Fruit fly (Drosophila melanogaster) whole organism, embryonic: ENCODE results near the gene Cpr5C.

Experiments used
- Antp ChIP-seq: fragments of 200-800 bp; sonication (Bioruptor generic); optimal IDR thresholded peaks from 3 replicates; lab custom pipeline; 2016; ENCODE audit warnings: missing biosample characterization, missing genetic modification characterization
- Atf-2 ChIP-seq: fragments of 200-800 bp; sonication (Bioruptor generic); optimal IDR thresholded peaks from 2 replicates; lab custom pipeline; 2016; ENCODE audit warnings: missing biosample characterization, missing genetic modification characterization
- Bdp1 ChIP-seq: fragments of 200-800 bp; sonication (Bioruptor generic); optimal IDR thresholded peaks from 3 replicates; lab custom pipeline; 2016; ENCODE audit warnings: missing biosample characterization, missing genetic modification characterization
- CG10267 ChIP-seq: fragments of 200-800 bp; sonication (Bioruptor generic); optimal IDR thresholded peaks from 2 replicates; lab custom pipeline; 2018; ENCODE audit warnings: missing biosample characterization, mild to moderate bottlenecking, missing genetic modification characterization, moderate library complexity
- CG17802 ChIP-seq: fragments of 200-800 bp; sonication (Bioruptor generic); optimal IDR thresholded peaks from 2 replicates; lab custom pipeline; 2018; ENCODE audit warnings: missing biosample characterization, mild to moderate bottlenecking, missing genetic modification characterization, moderate library complexity
- CG2199 ChIP-seq: fragments of 200-800 bp; sonication (Bioruptor generic); IDR thresholded peaks from 3 replicates; pipeline ENCODE4 v1.3.6; 2022; ENCODE audit warnings: missing biosample characterization, missing genetic modification characterization
- CG3065 ChIP-seq: fragments of 200-800 bp; sonication (Bioruptor generic); optimal IDR thresholded peaks from 2 replicates; lab custom pipeline; 2016; ENCODE audit warnings: missing biosample characterization, missing genetic modification characterization
- CG3407 ChIP-seq: fragments of 200-800 bp; sonication (Bioruptor generic); optimal IDR thresholded peaks from 2 replicates; lab custom pipeline; 2018; ENCODE audit warnings: missing biosample characterization, mild to moderate bottlenecking, missing genetic modification characterization
- CG34224 ChIP-seq: fragments of 200-800 bp; sonication (Bioruptor generic); IDR thresholded peaks from 3 replicates; pipeline ENCODE4 v1.3.6; 2022; ENCODE audit warnings: missing biosample characterization, missing genetic modification characterization; ENCODE audit not compliant: partially characterized antibody
- CG4424 ChIP-seq: fragments of 200-800 bp; sonication (Bioruptor generic); optimal IDR thresholded peaks from 3 replicates; lab custom pipeline; 2016; ENCODE audit warnings: missing biosample characterization, missing genetic modification characterization
- CG4730 ChIP-seq: fragments of 200-800 bp; sonication (Bioruptor generic); IDR thresholded peaks from 2 replicates; pipeline ENCODE4 v1.3.6; 2022; ENCODE audit warnings: missing biosample characterization, missing genetic modification characterization
- CG6791 ChIP-seq: fragments of 200-800 bp; sonication (Bioruptor generic); IDR thresholded peaks from 3 replicates; pipeline ENCODE4 v1.3.6; 2022; ENCODE audit warnings: missing biosample characterization, missing genetic modification characterization; ENCODE audit not compliant: partially characterized antibody
- CG8944 ChIP-seq: fragments of 200-800 bp; sonication (Bioruptor generic); optimal IDR thresholded peaks from 3 replicates; lab custom pipeline; 2016; ENCODE audit warnings: missing biosample characterization, missing genetic modification characterization
- CrebB ChIP-seq: fragments of 200-800 bp; sonication (Bioruptor generic); optimal IDR thresholded peaks from 3 replicates; lab custom pipeline; 2018; ENCODE audit warnings: missing biosample characterization, mild to moderate bottlenecking, missing genetic modification characterization
- D19B ChIP-seq: fragments of 200-800 bp; sonication (Bioruptor generic); optimal IDR thresholded peaks from 2 replicates; lab custom pipeline; 2017; ENCODE audit warnings: missing biosample characterization, mild to moderate bottlenecking, missing genetic modification characterization
- Dll ChIP-seq: fragments of 200-800 bp; sonication (Bioruptor generic); IDR thresholded peaks from 4 replicates; pipeline ENCODE4 v1.3.6; 2022; ENCODE audit warnings: missing biosample characterization, missing genetic modification characterization; ENCODE audit not compliant: partially characterized antibody
- Doc2 ChIP-seq: fragments of 200-800 bp; sonication (Bioruptor generic); IDR thresholded peaks from 2 replicates; pipeline ENCODE4 v1.3.6; 2022; ENCODE audit warnings: missing biosample characterization, missing genetic modification characterization
- H15 ChIP-seq: fragments of 200-800 bp; sonication (Bioruptor generic); IDR thresholded peaks from 3 replicates; pipeline ENCODE4 v1.3.6; 2022; ENCODE audit warnings: missing biosample characterization, missing genetic modification characterization
- HLH3B ChIP-seq: fragments of 200-800 bp; sonication (Bioruptor generic); IDR thresholded peaks from 2 replicates; pipeline ENCODE4 v1.3.6; 2022; ENCODE audit warnings: missing biosample characterization, missing genetic modification characterization
- HLH4C ChIP-seq: fragments of 200-800 bp; sonication (Bioruptor generic); IDR thresholded peaks from 3 replicates; pipeline ENCODE4 v1.3.6; 2022; ENCODE audit warnings: missing biosample characterization, missing genetic modification characterization; ENCODE audit not compliant: partially characterized antibody
- HmgD ChIP-seq: fragments of 200-800 bp; sonication (Bioruptor generic); optimal IDR thresholded peaks from 3 replicates; lab custom pipeline; 2016; ENCODE audit warnings: missing biosample characterization, missing genetic modification characterization
- Hmr ChIP-seq: fragments of 200-800 bp; sonication (Bioruptor generic); optimal IDR thresholded peaks from 3 replicates; lab custom pipeline; 2017; ENCODE audit warnings: mild to moderate bottlenecking, missing biosample characterization, missing genetic modification reagents, missing genetic modification characterization
- Mrtf ChIP-seq: fragments of 200-800 bp; sonication (Bioruptor generic); IDR thresholded peaks from 3 replicates; pipeline ENCODE4 v1.3.6; 2022; ENCODE audit warnings: missing biosample characterization, missing genetic modification characterization
- NFAT ChIP-seq: fragments of 200-800 bp; sonication (Bioruptor generic); IDR thresholded peaks from 2 replicates; pipeline ENCODE4 v1.3.6; 2022; ENCODE audit warnings: missing biosample characterization, missing genetic modification characterization
- Nf-YB ChIP-seq: fragments of 200-800 bp; sonication (Bioruptor generic); optimal IDR thresholded peaks from 3 replicates; lab custom pipeline; 2019; ENCODE audit warnings: missing biosample characterization, mild to moderate bottlenecking, missing genetic modification characterization, moderate library complexity
- Nf-YC ChIP-seq: fragments of 200-800 bp; optimal IDR thresholded peaks from 3 replicates; lab custom pipeline; 2019; ENCODE audit warnings: missing biosample characterization, mild to moderate bottlenecking, missing genetic modification characterization, moderate library complexity
- NfI ChIP-seq: fragments of 200-800 bp; sonication (Bioruptor generic); optimal IDR thresholded peaks from 3 replicates; lab custom pipeline; 2018; ENCODE audit warnings: missing biosample characterization, mild to moderate bottlenecking, missing genetic modification characterization, moderate library complexity
- Opbp ChIP-seq: fragments of 200-800 bp; sonication (Bioruptor generic); IDR thresholded peaks from 3 replicates; pipeline ENCODE4 v1.3.6; 2022; ENCODE audit warnings: missing biosample characterization, missing genetic modification characterization; ENCODE audit not compliant: partially characterized antibody
- Optix ChIP-seq: fragments of 200-800 bp; sonication (Bioruptor generic); IDR thresholded peaks from 3 replicates; pipeline ENCODE4 v1.3.6; 2022; ENCODE audit warnings: missing biosample characterization, missing genetic modification characterization
- Rfx ChIP-seq: fragments of 200-800 bp; sonication (Bioruptor generic); IDR thresholded peaks from 2 replicates; pipeline ENCODE4 v1.3.6; 2022; ENCODE audit warnings: missing biosample characterization, missing genetic modification characterization
- Sox102F ChIP-seq: fragments of 200-800 bp; sonication (Bioruptor generic); optimal IDR thresholded peaks from 2 replicates; lab custom pipeline; 2018; ENCODE audit warnings: missing biosample characterization, mild to moderate bottlenecking, missing genetic modification characterization, moderate library complexity
- cg ChIP-seq: fragments of 200-800 bp; sonication (Bioruptor generic); optimal IDR thresholded peaks from 3 replicates; lab custom pipeline; 2019; ENCODE audit warnings: missing biosample characterization, mild to moderate bottlenecking, missing genetic modification characterization, moderate library complexity
- chn ChIP-seq: fragments of 200-800 bp; sonication (Bioruptor generic); optimal IDR thresholded peaks from 2 replicates; lab custom pipeline; 2016; ENCODE audit warnings: missing biosample characterization, missing genetic modification characterization
- crol ChIP-seq: fragments of 200-800 bp; sonication (Bioruptor generic); IDR thresholded peaks from 2 replicates; pipeline ENCODE4 v1.3.6; 2022; ENCODE audit warnings: missing biosample characterization, missing genetic modification characterization
- fd96Cb ChIP-seq: fragments of 200-800 bp; sonication (Bioruptor generic); optimal IDR thresholded peaks from 2 replicates; lab custom pipeline; 2018; ENCODE audit warnings: missing biosample characterization, mild to moderate bottlenecking, missing genetic modification characterization, moderate library complexity
- gce ChIP-seq: fragments of 200-800 bp; sonication (Bioruptor generic); IDR thresholded peaks from 3 replicates; pipeline ENCODE4 v1.3.6; 2022; ENCODE audit warnings: missing biosample characterization, missing genetic modification characterization
- gro ChIP-seq: fragments of 200-800 bp; sonication (Bioruptor generic); optimal IDR thresholded peaks from 2 replicates; lab custom pipeline; 2016; ENCODE audit warnings: missing biosample characterization, missing genetic modification characterization
- hbn ChIP-seq: fragments of 200-800 bp; sonication (Bioruptor generic); IDR thresholded peaks from 2 replicates; pipeline ENCODE4 v1.3.6; 2022; ENCODE audit warnings: missing biosample characterization, missing genetic modification characterization; ENCODE audit not compliant: partially characterized antibody
- kni ChIP-seq: fragments of 200-800 bp; sonication (Bioruptor generic); optimal IDR thresholded peaks from 3 replicates; lab custom pipeline; 2017; ENCODE audit warnings: mild to moderate bottlenecking, missing biosample characterization, missing genetic modification reagents, missing genetic modification characterization
- lbe ChIP-seq: fragments of 200-800 bp; sonication (Bioruptor generic); optimal IDR thresholded peaks from 2 replicates; lab custom pipeline; 2016; ENCODE audit warnings: missing biosample characterization, mild to moderate bottlenecking, missing genetic modification characterization
- nom ChIP-seq: fragments of 200-800 bp; sonication (Bioruptor generic); optimal IDR thresholded peaks from 2 replicates; lab custom pipeline; 2017; ENCODE audit warnings: missing biosample characterization, missing genetic modification characterization, mild to moderate bottlenecking, moderate library complexity, missing genetic modification reagents
- otp ChIP-seq: fragments of 200-800 bp; sonication (Bioruptor generic); IDR thresholded peaks from 3 replicates; pipeline ENCODE4, ENCODE4 v1.3.6; 2022; ENCODE audit warnings: missing biosample characterization, missing genetic modification characterization
- sens-2 ChIP-seq: fragments of 200-800 bp; sonication (Bioruptor generic); IDR thresholded peaks from 2 replicates; pipeline ENCODE4 v1.3.6; 2022; ENCODE audit warnings: missing biosample characterization, missing genetic modification characterization
- seq ChIP-seq: fragments of 200-800 bp; sonication (Bioruptor generic); IDR thresholded peaks from 2 replicates; pipeline ENCODE4 v1.3.6; 2022; ENCODE audit warnings: missing biosample characterization, missing genetic modification characterization
- stwl ChIP-seq: fragments of 200-800 bp; sonication (Bioruptor generic); optimal IDR thresholded peaks from 3 replicates; lab custom pipeline; 2018; ENCODE audit warnings: missing biosample characterization, mild to moderate bottlenecking, missing genetic modification characterization, moderate library complexity
- sug ChIP-seq: fragments of 200-800 bp; optimal IDR thresholded peaks from 2 replicates; lab custom pipeline; 2019; ENCODE audit warnings: missing biosample characterization, mild to moderate bottlenecking, missing genetic modification characterization, moderate library complexity
- tin ChIP-seq: fragments of 200-800 bp; sonication (Bioruptor generic); optimal IDR thresholded peaks from 3 replicates; lab custom pipeline; 2016; ENCODE audit warnings: missing biosample characterization, missing genetic modification characterization
- unpg ChIP-seq: fragments of 200-800 bp; sonication (Bioruptor generic); optimal IDR thresholded peaks from 3 replicates; lab custom pipeline; 2018; ENCODE audit warnings: missing biosample characterization, mild to moderate bottlenecking, missing genetic modification characterization, moderate library complexity
- vvl ChIP-seq: fragments of 200-800 bp; sonication (Bioruptor generic); IDR thresholded peaks from 2 replicates; pipeline ENCODE4 v1.3.6; 2022; ENCODE audit warnings: missing biosample characterization, missing genetic modification characterization
- wor ChIP-seq: fragments of 200-800 bp; sonication (Bioruptor generic); IDR thresholded peaks from 2 replicates; pipeline ENCODE4 v1.3.6; 2022; ENCODE audit warnings: missing biosample characterization, missing genetic modification characterization
- zfh2 ChIP-seq: fragments of 200-800 bp; sonication (Bioruptor generic); optimal IDR thresholded peaks from 2 replicates; lab custom pipeline; 2016; ENCODE audit warnings: missing biosample characterization, missing genetic modification characterization

Cpr5C gene

DNA sequence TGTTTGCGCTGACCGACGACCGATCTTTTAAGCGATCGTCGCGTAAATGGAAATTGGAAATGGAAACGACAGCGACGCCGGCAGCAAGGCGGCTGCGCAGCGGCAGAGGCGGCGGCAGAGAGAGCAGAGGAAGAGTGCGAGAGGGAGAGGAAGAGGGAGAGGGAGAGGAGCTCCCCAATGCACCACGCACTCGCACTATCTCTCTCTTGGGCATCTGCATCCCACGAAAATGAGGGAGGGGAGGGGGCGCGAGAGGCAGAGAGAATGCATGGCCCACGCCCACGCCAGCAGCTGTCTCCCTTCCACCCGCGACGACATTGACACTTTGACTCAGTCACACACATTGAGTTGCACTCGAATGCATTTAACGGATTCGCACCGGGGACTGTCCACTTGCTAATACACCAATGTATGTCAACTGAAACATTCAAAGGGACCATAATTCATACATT, 33.7 kb upstream of the Cpr5C start, which contains the start of gene CG3097:
CG3097 (minus strand) TSS at position 51 of the 452 bp plus-strand sequence.
- no peak for TF ChIP-seq Hmr
- no peak for TF ChIP-seq Doc2 (GFP tag; lab: Robert Waterston, UW)
- TF ChIP-seq CG3065: peak; percentile 86
- TF ChIP-seq nom (GFP tag; lab: Kevin White, UChicago): peak; percentile 24
- TF ChIP-seq seq (GFP tag; lab: Robert Waterston, UW): no peak
- no peak for TF ChIP-seq tin (GFP tag; lab: Kevin White, UChicago)
- no peak for TF ChIP-seq zfh2
- TF ChIP-seq CG10267 (tag; lab: Kevin White, UChicago): no peak
- no peak for TF ChIP-seq hbn (GFP tag; lab: Robert Waterston, UW)
- no peak for TF ChIP-seq Mrtf (GFP tag; lab: Robert Waterston, UW)
- no peak for TF ChIP-seq wor (GFP tag; lab: Robert Waterston, UW)
- TF ChIP-seq sug: no peak
- TF ChIP-seq gro (GFP tag; lab: Kevin White, UChicago): no peak
- TF ChIP-seq CG3407 (GFP tag; lab: Kevin White, UChicago): no peak
- peak; percentile 53; the same call in 1 of the 2 replicates for TF ChIP-seq vvl (GFP tag; lab: Robert Waterston, UW)
- no peak for TF ChIP-seq Optix (GFP tag; lab: Robert Waterston, UW)
- TF ChIP-seq CG4424 (GFP tag; lab: Kevin White, UChicago): no peak
- TF ChIP-seq Bdp1 (GFP tag; lab: Kevin White, UChicago): no peak
- TF ChIP-seq fd96Cb: no peak
- no peak for TF ChIP-seq Rfx (GFP tag; lab: Robert Waterston, UW)
- peak; percentile 25 for TF ChIP-seq cg (GFP tag; lab: Kevin White, UChicago)
- no peak for TF ChIP-seq NFAT (GFP tag; lab: Robert Waterston, UW)
- TF ChIP-seq CG8944 (GFP tag; lab: Kevin White, UChicago): no peak
- 0 out of 3 replicates have a peak, but pooled peaks have one; percentile 31 for TF ChIP-seq HLH4C (GFP tag; lab: Robert Waterston, UW)
- TF ChIP-seq gce: peak; percentile 29; the same call in 1 of the 3 replicates
- no peak for TF ChIP-seq H15 (GFP tag; lab: Robert Waterston, UW)
- TF ChIP-seq CG4730 (GFP tag; lab: Robert Waterston, UW): no peak
- TF ChIP-seq CG6791 (GFP tag; lab: Robert Waterston, UW): peak; percentile 20; the same call in 1 of the 3 replicates
- TF ChIP-seq chn (GFP tag; lab: Kevin White, UChicago): peak; percentile 39
- peak; percentile 59; the same call in 2 of the 3 replicates for TF ChIP-seq Opbp (GFP tag; lab: Robert Waterston, UW)
- no peak for TF ChIP-seq CrebB (tag; lab: Kevin White, UChicago)
- no peak for TF ChIP-seq lbe (GFP tag; lab: Kevin White, UChicago)
- no peak for TF ChIP-seq D19B (GFP tag; lab: Kevin White, UChicago)
- TF ChIP-seq Antp (GFP tag; lab: Kevin White, UChicago): no peak
- TF ChIP-seq Nf-YB (GFP tag; lab: Kevin White, UChicago): peak; percentile 58
- TF ChIP-seq Dll (GFP tag; lab: Robert Waterston, UW): no peak
- TF ChIP-seq NfI: no peak
- peak; percentile 100 for TF ChIP-seq crol (GFP tag; lab: Robert Waterston, UW)
- no peak for TF ChIP-seq CG17802 (tag; lab: Kevin White, UChicago)
- TF ChIP-seq otp (GFP tag; lab: Robert Waterston, UW): 0 out of 3 replicates have a peak, but pooled peaks have one; percentile 6
- no peak for TF ChIP-seq sens-2
- no peak for TF ChIP-seq CG34224 (GFP tag; lab: Robert Waterston, UW)
- peak; percentile 74 for TF ChIP-seq kni
- TF ChIP-seq unpg: no peak
- TF ChIP-seq Nf-YC (tag; lab: Kevin White, UChicago): peak; percentile 19
- no peak for TF ChIP-seq HLH3B
- no peak for TF ChIP-seq Atf-2 (GFP tag; lab: Kevin White, UChicago)
- TF ChIP-seq Sox102F: no peak
- TF ChIP-seq stwl (tag; lab: Kevin White, UChicago): peak; percentile 37
- 0 out of 3 replicates have a peak, but pooled peaks have one; percentile 39 for TF ChIP-seq CG2199 (GFP tag; lab: Robert Waterston, UW)
- TF ChIP-seq HmgD (GFP tag; lab: Kevin White, UChicago): peak; percentile 6
